ENCODE assay signal across 4 worm cellular contexts in the genomic region with DNA sequence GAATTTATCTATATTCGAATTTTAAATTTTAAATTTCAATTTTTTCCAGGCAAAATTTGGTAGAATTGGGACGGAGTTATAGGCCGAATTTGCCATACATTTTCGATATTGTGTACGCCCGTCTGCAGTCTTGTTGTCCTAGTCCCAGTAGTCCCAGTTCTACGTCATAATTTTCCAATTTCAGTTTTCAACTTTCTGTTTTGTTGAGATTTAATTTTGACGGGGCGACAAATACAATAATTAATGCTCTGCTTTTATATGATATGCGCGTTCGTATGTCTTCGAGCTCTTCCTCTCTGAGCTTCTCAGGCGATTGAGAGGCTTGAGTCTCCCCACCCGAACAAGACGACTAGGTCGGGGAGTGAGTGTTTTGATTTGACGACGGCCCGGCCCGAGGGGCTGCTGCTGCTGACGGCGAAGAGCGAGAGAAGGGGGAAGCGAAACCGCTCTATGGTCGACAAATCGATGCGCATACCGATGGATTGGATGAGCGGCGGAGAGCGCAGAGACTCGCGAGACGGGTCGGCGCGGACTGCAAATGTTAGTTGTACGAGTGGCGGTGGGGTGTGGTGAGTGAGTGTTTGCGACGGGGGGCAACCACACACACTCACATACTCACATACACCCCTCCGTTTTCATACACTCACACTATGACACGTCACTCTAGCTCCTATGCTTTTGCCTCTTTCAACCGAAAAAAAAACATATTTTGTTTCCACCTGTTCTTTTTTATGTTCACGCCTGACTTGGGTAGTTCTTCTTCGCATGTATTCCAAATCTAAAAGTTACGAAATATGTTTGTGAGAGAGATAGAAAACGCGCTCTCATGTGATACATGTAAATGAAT.
TF ChIP-seq lines count a peak whose summit lies in the region.

No protein-coding gene starts in this region.

TF ChIP-seq in whole organism, L2 larva, 48 proteins besides CTCF, POLR2A, EP300 and RAD21 (continues in another document):
- TF ChIP-seq nhr-11 (tag; optimal IDR thresholded peaks at IDR 0.05; lab: Kevin White, UChicago) (no peak), zag-1 (tag; optimal IDR thresholded peaks at IDR 0.05; lab: Kevin White, UChicago) (peak; percentile 78), sma-3 (GFP tag; optimal IDR thresholded peaks at IDR 0.05; lab: Kevin White, UChicago) (peak; percentile 79), crh-2 (tag; optimal IDR thresholded peaks at IDR 0.05; lab: Kevin White, UChicago) (peak; percentile 85), nhr-12 (tag; optimal IDR thresholded peaks at IDR 0.05; lab: Kevin White, UChicago) (no peak), lin-13 (GFP tag; optimal IDR thresholded peaks at IDR 0.05; lab: Kevin White, UChicago) (peak; percentile 56), mbf-1 (tag; optimal IDR thresholded peaks at IDR 0.05; lab: Kevin White, UChicago) (no peak), dmd-4 (tag; optimal IDR thresholded peaks at IDR 0.05; lab: Kevin White, UChicago) (no peak), snpc-4 (tag; optimal IDR thresholded peaks at IDR 0.05; lab: Kevin White, UChicago) (no peak), blmp-1 (tag; optimal IDR thresholded peaks at IDR 0.05; lab: Kevin White, UChicago; ENCODE audit: insufficient read depth) (peak; percentile 0), nhr-129 (tag; optimal IDR thresholded peaks at IDR 0.05; lab: Kevin White, UChicago) (peak; percentile 94), lin-39 (tag; optimal IDR thresholded peaks at IDR 0.05; lab: Kevin White, UChicago) (no peak), skn-1 (tag; optimal IDR thresholded peaks at IDR 0.05; lab: Kevin White, UChicago) (no peak), R02D3.7 (tag; optimal IDR thresholded peaks at IDR 0.05; lab: Kevin White, UChicago) (no peak), ceh-16 (tag; optimal IDR thresholded peaks at IDR 0.05; lab: Kevin White, UChicago) (peak; percentile 53), ztf-1 (GFP tag; conservative IDR thresholded peaks at IDR 0.05; lab: Robert Waterston, UW) (no peak), gmeb-1 (tag; optimal IDR thresholded peaks at IDR 0.05; lab: Kevin White, UChicago) (no peak), alr-1 (tag; optimal IDR thresholded peaks at IDR 0.05; lab: Kevin White, UChicago) (no peak), mdl-1 (tag; optimal IDR thresholded peaks at IDR 0.05; lab: Kevin White, UChicago) (peak in 1 of 2 experiments; percentile 75), egl-27 (tag; optimal IDR thresholded peaks at IDR 0.05; lab: Kevin White, UChicago) (peak; percentile 46), F13H6.1 (tag; optimal IDR thresholded peaks at IDR 0.05; lab: Kevin White, UChicago) (peak; percentile 93)

TF ChIP-seq in whole organism, L4 larva, 104 proteins besides CTCF, POLR2A, EP300 and RAD21 (continues in another document):
- TF ChIP-seq ceh-62 (tag; optimal IDR thresholded peaks at IDR 0.05; lab: Kevin White, UChicago) (no peak), hlh-30 (tag; optimal IDR thresholded peaks at IDR 0.05; lab: Kevin White, UChicago; ENCODE audit: insufficient read depth) (peak; percentile 78), snpc-1.2 (GFP tag; IDR thresholded peaks at IDR 0.05; lab: Robert Waterston, UW) (peak; percentile 62), tag-97 (GFP tag; IDR thresholded peaks at IDR 0.05; lab: Robert Waterston, UW) (0 out of 2 replicates have a peak, but pooled peaks have one; percentile 19), lim-7 (GFP tag; IDR thresholded peaks at IDR 0.05; lab: Robert Waterston, UW) (0 out of 2 replicates have a peak, but pooled peaks have one; percentile 26), mxl-2 (GFP tag; conservative IDR thresholded peaks at IDR 0.05; lab: Robert Waterston, UW) (0 out of 2 replicates have a peak, but pooled peaks have one; percentile 25), daf-16 (GFP tag; optimal IDR thresholded peaks at IDR 0.05; lab: Kevin White, UChicago) (peak in 1 of 2 experiments; percentile 20), daf-16 (tag; optimal IDR thresholded peaks at IDR 0.05; lab: Kevin White, UChicago) (peak; percentile 30), gei-8 (GFP tag; optimal IDR thresholded peaks at IDR 0.05; lab: Kevin White, UChicago) (no peak), snpc-4 (tag; optimal IDR thresholded peaks at IDR 0.05; lab: Kevin White, UChicago) (no peak), F10B5.3 (tag; optimal IDR thresholded peaks at IDR 0.05; lab: Kevin White, UChicago) (no peak), ZK546.5 (tag; optimal IDR thresholded peaks at IDR 0.05; lab: Kevin White, UChicago) (no peak), daf-8 (GFP tag; IDR thresholded peaks at IDR 0.05; lab: Robert Waterston, UW) (no peak), R02D3.7 (tag; optimal IDR thresholded peaks at IDR 0.05; lab: Kevin White, UChicago) (no peak), ceh-44 (GFP tag; IDR thresholded peaks at IDR 0.05; lab: Robert Waterston, UW) (0 out of 2 replicates have a peak, but pooled peaks have one; percentile 29), ceh-82 (tag; optimal IDR thresholded peaks at IDR 0.05; lab: Kevin White, UChicago) (no peak), vab-7 (GFP tag; IDR thresholded peaks at IDR 0.05; lab: Robert Waterston, UW) (no peak), zip-11 (GFP tag; IDR thresholded peaks at IDR 0.05; lab: Robert Waterston, UW) (no peak), ama-1 (optimal IDR thresholded peaks at IDR 0.05; lab: Kevin White, UChicago) (peak; percentile 77), nhr-76 (tag; optimal IDR thresholded peaks at IDR 0.05; lab: Kevin White, UChicago) (no peak)

TF ChIP-seq in whole organism, late embryonic, 69 proteins besides CTCF, POLR2A, EP300 and RAD21 (continues in another document):
- peak; percentile 44 for TF ChIP-seq nhr-232 (tag; optimal IDR thresholded peaks at IDR 0.05; lab: Kevin White, UChicago)
- no peak for TF ChIP-seq nhr-11 (tag; optimal IDR thresholded peaks at IDR 0.05; lab: Kevin White, UChicago)
- no peak for TF ChIP-seq ceh-9 (tag; optimal IDR thresholded peaks at IDR 0.05; lab: Kevin White, UChicago)
- peak; percentile 40 for TF ChIP-seq K09A11.1 (tag; optimal IDR thresholded peaks at IDR 0.05; lab: Kevin White, UChicago; ENCODE audit: insufficient read depth)
- TF ChIP-seq ceh-2 (tag; optimal IDR thresholded peaks at IDR 0.05; lab: Kevin White, UChicago) = peak; percentile 69
- TF ChIP-seq pha-2 (tag; optimal IDR thresholded peaks at IDR 0.05; lab: Kevin White, UChicago) = peak; percentile 79
- peak; percentile 92 for TF ChIP-seq ceh-48 (tag; optimal IDR thresholded peaks at IDR 0.05; lab: Kevin White, UChicago)
- TF ChIP-seq nfya-1 (tag; optimal IDR thresholded peaks at IDR 0.05; lab: Kevin White, UChicago) = peak; percentile 94
- peak; percentile 67 for TF ChIP-seq ceh-14 (tag; optimal IDR thresholded peaks at IDR 0.05; lab: Kevin White, UChicago)
- no peak for TF ChIP-seq ahr-1 (tag; optimal IDR thresholded peaks at IDR 0.05; lab: Kevin White, UChicago)
- no peak for TF ChIP-seq ama-1 (optimal IDR thresholded peaks at IDR 0.05; lab: Kevin White, UChicago)
- TF ChIP-seq ttx-3 (tag; optimal IDR thresholded peaks at IDR 0.05; lab: Kevin White, UChicago) = peak; percentile 43
- no peak for TF ChIP-seq pax-1 (tag; optimal IDR thresholded peaks at IDR 0.05; lab: Kevin White, UChicago)
- peak; percentile 82 for TF ChIP-seq ref-2 (tag; optimal IDR thresholded peaks at IDR 0.05; lab: Kevin White, UChicago)
- TF ChIP-seq ets-4 (tag; optimal IDR thresholded peaks at IDR 0.05; lab: Kevin White, UChicago) = peak; percentile 58
- no peak for TF ChIP-seq Y22D7AL.16 (tag; optimal IDR thresholded peaks at IDR 0.05; lab: Kevin White, UChicago)
- TF ChIP-seq sox-4 (tag; optimal IDR thresholded peaks at IDR 0.05; lab: Kevin White, UChicago) = peak; percentile 43
- peak; percentile 60 for TF ChIP-seq hlh-30 (tag; optimal IDR thresholded peaks at IDR 0.05; lab: Kevin White, UChicago; ENCODE audit: insufficient read depth)
- TF ChIP-seq unc-42 (tag; optimal IDR thresholded peaks at IDR 0.05; lab: Kevin White, UChicago) = peak; percentile 54
- peak; percentile 82 for TF ChIP-seq hlh-6 (tag; optimal IDR thresholded peaks at IDR 0.05; lab: Kevin White, UChicago)
- peak; percentile 59 for TF ChIP-seq fax-1 (tag; optimal IDR thresholded peaks at IDR 0.05; lab: Kevin White, UChicago)
- TF ChIP-seq pha-4 (tag; optimal IDR thresholded peaks at IDR 0.05; lab: Kevin White, UChicago) = no peak

TF ChIP-seq in whole organism, mixed stage, embryonic, 35 proteins besides CTCF, POLR2A, EP300 and RAD21 (continues in another document):
- TF ChIP-seq ham-2 (GFP tag; optimal IDR thresholded peaks at IDR 0.05; lab: Kevin White, UChicago) = peak; percentile 94
- peak; percentile 11 for TF ChIP-seq nhr-76 (tag; optimal IDR thresholded peaks at IDR 0.05; lab: Kevin White, UChicago)
- TF ChIP-seq mls-2 (tag; optimal IDR thresholded peaks at IDR 0.05; lab: Kevin White, UChicago) = peak; percentile 89
- peak; percentile 35 for TF ChIP-seq ces-1 (GFP tag; optimal IDR thresholded peaks at IDR 0.05; lab: Kevin White, UChicago)
- TF ChIP-seq lin-13 (tag; optimal IDR thresholded peaks at IDR 0.05; lab: Kevin White, UChicago) = peak; percentile 41
- TF ChIP-seq elt-1 (tag; optimal IDR thresholded peaks at IDR 0.05; lab: Kevin White, UChicago; ENCODE audit: borderline replicate concordance, insufficient read depth) = peak; percentile 8
- TF ChIP-seq pha-4 (tag; optimal IDR thresholded peaks at IDR 0.05; lab: Kevin White, UChicago) = peak; percentile 91
- peak; percentile 59 for TF ChIP-seq lsy-2 (tag; optimal IDR thresholded peaks at IDR 0.05; lab: Kevin White, UChicago)
- peak; percentile 56 for TF ChIP-seq ztf-11 (tag; optimal IDR thresholded peaks at IDR 0.05; lab: Kevin White, UChicago)
- TF ChIP-seq unc-39 (tag; optimal IDR thresholded peaks at IDR 0.05; lab: Kevin White, UChicago) = no peak
- TF ChIP-seq ceh-83 (GFP tag; optimal IDR thresholded peaks at IDR 0.05; lab: Kevin White, UChicago) = no peak
- TF ChIP-seq unc-120 (tag; optimal IDR thresholded peaks at IDR 0.05; lab: Kevin White, UChicago; ENCODE audit: poor library complexity, severe bottlenecking) = peak; percentile 73
- TF ChIP-seq sem-2 (GFP tag; optimal IDR thresholded peaks at IDR 0.05; lab: Kevin White, UChicago) = peak; percentile 34
- peak; percentile 49 for TF ChIP-seq hlh-1 (tag; optimal IDR thresholded peaks at IDR 0.05; lab: Kevin White, UChicago)
- peak; percentile 81 for TF ChIP-seq drap-1 (GFP tag; optimal IDR thresholded peaks at IDR 0.05; lab: Kevin White, UChicago)
- TF ChIP-seq flh-1 (GFP tag; optimal IDR thresholded peaks at IDR 0.05; lab: Kevin White, UChicago) = no peak
- peak; percentile 17 for TF ChIP-seq lin-32 (GFP tag; optimal IDR thresholded peaks at IDR 0.05; lab: Kevin White, UChicago)
- TF ChIP-seq snpc-4 (tag; optimal IDR thresholded peaks at IDR 0.05; lab: Kevin White, UChicago) = no peak
- TF ChIP-seq cnd-1 (tag; optimal IDR thresholded peaks at IDR 0.05; lab: Kevin White, UChicago) = peak; percentile 76
- TF ChIP-seq sptf-1 (tag; optimal IDR thresholded peaks at IDR 0.05; lab: Kevin White, UChicago) = peak; percentile 83
- TF ChIP-seq blmp-1 (tag; optimal IDR thresholded peaks at IDR 0.05; lab: Kevin White, UChicago) = no peak
- peak; percentile 81 for TF ChIP-seq unc-62 (GFP tag; optimal IDR thresholded peaks at IDR 0.05; lab: Kevin White, UChicago)
- no peak for TF ChIP-seq nhr-2 (tag; optimal IDR thresholded peaks at IDR 0.05; lab: Kevin White, UChicago)
- peak; percentile 54 for TF ChIP-seq nhr-237 (tag; optimal IDR thresholded peaks at IDR 0.05; lab: Kevin White, UChicago)
- TF ChIP-seq elt-3 (tag; optimal IDR thresholded peaks at IDR 0.05; lab: Kevin White, UChicago) = peak; percentile 3
